Fruit fly (Drosophila melanogaster) whole organism, embryonic: ENCODE results near the gene Cep97.
A peak's percentile ranks its signal among the peaks of the same experiment; 100 is the strongest.

Experiments
- Abd-B ChIP-seq: fragments of 200-800 bp; sonication (Bioruptor generic); optimal IDR thresholded peaks from 2 replicates; lab custom pipeline; 2018; ENCODE audit warnings: missing biosample characterization, mild to moderate bottlenecking, missing genetic modification characterization, moderate library complexity
- Atf6 ChIP-seq: fragments of 200-800 bp; sonication (Bioruptor generic); IDR thresholded peaks from 2 replicates; pipeline ENCODE4 v1.3.6; 2022; ENCODE audit warnings: missing biosample characterization, missing genetic modification characterization
- B-H2 ChIP-seq: fragments of 200-800 bp; sonication (Bioruptor generic); optimal IDR thresholded peaks from 2 replicates; lab custom pipeline; 2018; ENCODE audit warnings: missing biosample characterization, mild to moderate bottlenecking, missing genetic modification characterization
- CG11560 ChIP-seq: fragments of 200-800 bp; sonication (Bioruptor generic); IDR thresholded peaks from 3 replicates; pipeline ENCODE4 v1.3.6; 2022; ENCODE audit warnings: missing biosample characterization, missing genetic modification characterization
- CG12236 ChIP-seq: fragments of 200-800 bp; sonication (Bioruptor generic); optimal IDR thresholded peaks from 2 replicates; lab custom pipeline; 2016; ENCODE audit warnings: missing biosample characterization, missing genetic modification characterization
- CG13296 ChIP-seq: fragments of 200-800 bp; sonication (Bioruptor generic); optimal IDR thresholded peaks from 3 replicates; lab custom pipeline; 2018; ENCODE audit warnings: missing biosample characterization, mild to moderate bottlenecking, missing genetic modification characterization
- CG14014 ChIP-seq: fragments of 200-800 bp; sonication (Bioruptor generic); IDR thresholded peaks from 2 replicates; pipeline ENCODE4 v1.3.6; 2022; ENCODE audit warnings: missing biosample characterization, missing genetic modification characterization
- CG14050 ChIP-seq: fragments of 200-800 bp; sonication (Bioruptor generic); IDR thresholded peaks from 3 replicates; pipeline ENCODE4 v1.3.6; 2022; ENCODE audit warnings: missing biosample characterization, missing genetic modification characterization
- CG14667 ChIP-seq: fragments of 200-800 bp; sonication (Bioruptor generic); IDR thresholded peaks from 2 replicates; pipeline ENCODE4 v1.3.6; 2022; ENCODE audit warnings: missing biosample characterization, missing genetic modification characterization
- CG15011 ChIP-seq: fragments of 200-800 bp; sonication (Bioruptor generic); optimal IDR thresholded peaks from 3 replicates; lab custom pipeline; 2018; ENCODE audit warnings: missing biosample characterization, mild to moderate bottlenecking, missing genetic modification characterization
- CG17328 ChIP-seq: fragments of 200-800 bp; sonication (Bioruptor generic); IDR thresholded peaks from 2 replicates; pipeline ENCODE4 v1.3.6; 2022; ENCODE audit warnings: missing biosample characterization, missing genetic modification characterization
- CG17359 ChIP-seq: fragments of 200-800 bp; sonication (Bioruptor generic); optimal IDR thresholded peaks from 3 replicates; lab custom pipeline; 2018; ENCODE audit warnings: missing biosample characterization, mild to moderate bottlenecking, missing genetic modification characterization, moderate library complexity
- CG17802 ChIP-seq: fragments of 200-800 bp; sonication (Bioruptor generic); optimal IDR thresholded peaks from 2 replicates; lab custom pipeline; 2018; ENCODE audit warnings: missing biosample characterization, mild to moderate bottlenecking, missing genetic modification characterization, moderate library complexity
- CG31365 ChIP-seq: fragments of 200-800 bp; sonication (Bioruptor generic); optimal IDR thresholded peaks from 2 replicates; lab custom pipeline; 2018; ENCODE audit warnings: missing biosample characterization, mild to moderate bottlenecking, missing genetic modification characterization
- CG31441 ChIP-seq: fragments of 200-800 bp; sonication (Bioruptor generic); IDR thresholded peaks from 2 replicates; pipeline ENCODE4 v1.3.6; 2022; ENCODE audit warnings: missing biosample characterization, missing genetic modification characterization
- CG33213 ChIP-seq: fragments of 200-800 bp; sonication (Bioruptor generic); optimal IDR thresholded peaks from 3 replicates; lab custom pipeline; 2016; ENCODE audit warnings: missing biosample characterization, missing genetic modification characterization
- CG34376 ChIP-seq: fragments of 200-800 bp; sonication (Bioruptor generic); optimal IDR thresholded peaks from 2 replicates; lab custom pipeline; 2018; ENCODE audit warnings: missing biosample characterization, mild to moderate bottlenecking, missing genetic modification characterization
- CG4730 ChIP-seq: fragments of 200-800 bp; sonication (Bioruptor generic); IDR thresholded peaks from 2 replicates; pipeline ENCODE4 v1.3.6; 2022; ENCODE audit warnings: missing biosample characterization, missing genetic modification characterization
- CG5953 ChIP-seq: fragments of 200-800 bp; sonication (Bioruptor generic); IDR thresholded peaks from 2 replicates; pipeline ENCODE4 v1.3.6; 2022; ENCODE audit warnings: missing biosample characterization, missing genetic modification characterization
- CG6254 ChIP-seq: fragments of 200-800 bp; sonication (Bioruptor generic); optimal IDR thresholded peaks from 3 replicates; lab custom pipeline; 2017; ENCODE audit warnings: mild to moderate bottlenecking, missing biosample characterization, missing genetic modification reagents, missing genetic modification characterization
- CG6689 ChIP-seq: fragments of 200-800 bp; sonication (Bioruptor generic); IDR thresholded peaks from 2 replicates; pipeline ENCODE4 v1.3.6; 2022; ENCODE audit warnings: missing biosample characterization, missing genetic modification characterization
- CG7372 ChIP-seq: fragments of 200-800 bp; sonication (Bioruptor generic); IDR thresholded peaks from 2 replicates; pipeline ENCODE4 v1.3.6; 2022; ENCODE audit warnings: missing biosample characterization, missing genetic modification characterization
- CG9437 ChIP-seq: fragments of 200-800 bp; sonication (Bioruptor generic); optimal IDR thresholded peaks from 2 replicates; lab custom pipeline; 2018; ENCODE audit warnings: missing biosample characterization, mild to moderate bottlenecking, missing genetic modification characterization
- CG9797 ChIP-seq: fragments of 200-800 bp; sonication (Bioruptor generic); optimal IDR thresholded peaks from 3 replicates; lab custom pipeline; 2018; ENCODE audit warnings: missing biosample characterization, mild to moderate bottlenecking, missing genetic modification characterization
- Chrac-16 ChIP-seq: fragments of 200-800 bp; sonication (Bioruptor generic); optimal IDR thresholded peaks from 3 replicates; lab custom pipeline; 2016; ENCODE audit warnings: missing biosample characterization, missing genetic modification characterization
- Gug ChIP-seq: fragments of 200-800 bp; sonication (Bioruptor generic); IDR thresholded peaks from 4 replicates; pipeline ENCODE4 v1.3.6; 2022; ENCODE audit warnings: missing biosample characterization, missing genetic modification characterization
- Jarid2 ChIP-seq: fragments of 200-800 bp; sonication (Bioruptor generic); optimal IDR thresholded peaks from 3 replicates; lab custom pipeline; 2017; ENCODE audit warnings: mild to moderate bottlenecking, missing biosample characterization, missing genetic modification reagents, missing genetic modification characterization
- MTF-1 ChIP-seq: fragments of 200-800 bp; sonication (Bioruptor generic); optimal IDR thresholded peaks from 2 replicates; lab custom pipeline; 2018; ENCODE audit warnings: missing biosample characterization, mild to moderate bottlenecking, missing genetic modification characterization, borderline replicate concordance
- Myb ChIP-seq: fragments of 200-800 bp; sonication (Bioruptor generic); optimal IDR thresholded peaks from 2 replicates; lab custom pipeline; 2016; ENCODE audit warnings: missing biosample characterization, missing genetic modification characterization
- Optix ChIP-seq: fragments of 200-800 bp; sonication (Bioruptor generic); IDR thresholded peaks from 3 replicates; pipeline ENCODE4 v1.3.6; 2022; ENCODE audit warnings: missing biosample characterization, missing genetic modification characterization
- Sox100B ChIP-seq: fragments of 200-800 bp; sonication (Bioruptor generic); optimal IDR thresholded peaks from 3 replicates; lab custom pipeline; 2018; ENCODE audit warnings: missing biosample characterization, mild to moderate bottlenecking, missing genetic modification characterization
- Taf1 ChIP-seq: fragments of 200-800 bp; sonication (Bioruptor generic); IDR thresholded peaks from 2 replicates; pipeline ENCODE4 v1.3.6; 2022; ENCODE audit warnings: missing biosample characterization, missing genetic modification characterization
- al ChIP-seq: fragments of 200-800 bp; sonication (Bioruptor generic); IDR thresholded peaks from 2 replicates; pipeline ENCODE4 v1.3.6; 2022; ENCODE audit warnings: missing biosample characterization, missing genetic modification characterization
- bcd ChIP-seq: fragments of 200-800 bp; sonication (Bioruptor generic); optimal IDR thresholded peaks from 2 replicates; lab custom pipeline; 2017; ENCODE audit warnings: missing biosample characterization, mild to moderate bottlenecking, missing genetic modification characterization
- bowl ChIP-seq: fragments of 200-800 bp; sonication (Bioruptor generic); IDR thresholded peaks from 2 replicates; pipeline ENCODE4 v1.3.6; 2022; ENCODE audit warnings: missing biosample characterization, missing genetic modification characterization
- crc ChIP-seq: fragments of 200-800 bp; sonication (Bioruptor generic); optimal IDR thresholded peaks from 2 replicates; lab custom pipeline; 2016; ENCODE audit warnings: missing biosample characterization, missing genetic modification characterization
- fd3F ChIP-seq: fragments of 200-800 bp; sonication (Bioruptor generic); optimal IDR thresholded peaks from 2 replicates; lab custom pipeline; 2018; ENCODE audit warnings: missing biosample characterization, mild to moderate bottlenecking, missing genetic modification characterization, moderate library complexity
- gcm2 ChIP-seq: fragments of 200-800 bp; sonication (Bioruptor generic); optimal IDR thresholded peaks from 2 replicates; lab custom pipeline; 2016; ENCODE audit warnings: missing biosample characterization, missing genetic modification characterization
- gsb ChIP-seq: fragments of 200-800 bp; sonication (Bioruptor generic); IDR thresholded peaks from 2 replicates; pipeline ENCODE4 v1.3.6; 2022; ENCODE audit warnings: missing biosample characterization, missing genetic modification characterization
- hb ChIP-seq: fragments of 200-800 bp; sonication (Bioruptor generic); IDR thresholded peaks from 3 replicates; pipeline ENCODE4 v1.3.6; 2022; ENCODE audit warnings: missing biosample characterization, missing genetic modification characterization; ENCODE audit not compliant: partially characterized antibody
- jigr1 ChIP-seq: fragments of 200-800 bp; sonication (Bioruptor generic); IDR thresholded peaks from 3 replicates; pipeline ENCODE4 v1.3.6; 2022; ENCODE audit warnings: missing biosample characterization, missing genetic modification characterization
- knrl ChIP-seq: fragments of 200-800 bp; sonication (Bioruptor generic); IDR thresholded peaks from 3 replicates; pipeline ENCODE4 v1.3.6; 2022; ENCODE audit warnings: missing biosample characterization, missing genetic modification characterization; ENCODE audit not compliant: partially characterized antibody
- pum ChIP-seq: fragments of 200-800 bp; sonication (Bioruptor generic); optimal IDR thresholded peaks from 2 replicates; lab custom pipeline; 2016; ENCODE audit warnings: missing biosample characterization, missing genetic modification characterization
- row ChIP-seq: fragments of 200-800 bp; sonication (Bioruptor generic); IDR thresholded peaks from 3 replicates; pipeline ENCODE4 v1.3.6; 2022; ENCODE audit warnings: missing biosample characterization, missing genetic modification characterization
- schlank ChIP-seq: fragments of 200-800 bp; sonication (Bioruptor generic); optimal IDR thresholded peaks from 2 replicates; lab custom pipeline; 2018; ENCODE audit warnings: missing biosample characterization, mild to moderate bottlenecking, missing genetic modification characterization
- shn ChIP-seq: fragments of 200-800 bp; sonication (Bioruptor generic); optimal IDR thresholded peaks from 3 replicates; lab custom pipeline; 2016; ENCODE audit warnings: missing biosample characterization, missing genetic modification characterization
- stc ChIP-seq: fragments of 200-800 bp; sonication (Bioruptor generic); IDR thresholded peaks from 2 replicates; pipeline ENCODE4 v1.3.6; 2022; ENCODE audit warnings: missing biosample characterization, missing genetic modification characterization
- stwl ChIP-seq: fragments of 200-800 bp; sonication (Bioruptor generic); optimal IDR thresholded peaks from 3 replicates; lab custom pipeline; 2018; ENCODE audit warnings: missing biosample characterization, mild to moderate bottlenecking, missing genetic modification characterization, moderate library complexity
- tna ChIP-seq: fragments of 200-800 bp; sonication (Bioruptor generic); IDR thresholded peaks from 2 replicates; pipeline ENCODE4 v1.3.6; 2022; ENCODE audit warnings: missing biosample characterization, missing genetic modification characterization; ENCODE audit not compliant: partially characterized antibody
- vfl ChIP-seq: fragments of 200-800 bp; sonication (Bioruptor generic); optimal IDR thresholded peaks from 2 replicates; lab custom pipeline; 2016; ENCODE audit warnings: missing biosample characterization, missing genetic modification characterization
- vvl ChIP-seq: fragments of 200-800 bp; sonication (Bioruptor generic); IDR thresholded peaks from 2 replicates; pipeline ENCODE4 v1.3.6; 2022; ENCODE audit warnings: missing biosample characterization, missing genetic modification characterization
- wor ChIP-seq: fragments of 200-800 bp; sonication (Bioruptor generic); IDR thresholded peaks from 2 replicates; pipeline ENCODE4 v1.3.6; 2022; ENCODE audit warnings: missing biosample characterization, missing genetic modification characterization

Cep97 gene

DNA sequence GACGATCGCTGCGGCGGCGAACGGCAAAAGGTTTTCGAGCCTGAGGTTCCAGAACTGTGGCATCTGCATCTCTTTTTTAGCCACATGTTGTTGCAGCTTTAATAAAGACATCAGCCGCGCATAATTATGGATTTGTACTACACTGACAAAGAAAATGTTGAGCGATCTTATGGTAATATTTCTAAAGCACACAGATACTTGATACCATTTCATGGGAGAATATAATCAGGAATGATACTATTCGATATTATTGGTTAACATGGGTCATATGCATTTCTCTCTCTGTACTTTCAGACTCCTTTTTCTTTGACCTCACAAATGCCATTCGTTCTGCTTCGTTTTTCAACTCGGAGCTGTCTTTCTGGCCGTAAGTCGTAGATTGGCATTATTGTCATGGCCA is 15.4 kb upstream of the Cep97 start (continued):
- TF ChIP-seq shn (GFP tag; lab: Kevin White, UChicago) (no peak), Jarid2 (GFP tag; lab: Kevin White, UChicago) (no peak), MTF-1 (peak; percentile 9), vvl (GFP tag; lab: Robert Waterston, UW) (peak; percentile 64), CG14050 (no peak), bcd (GFP tag; lab: Kevin White, UChicago) (no peak), CG9797 (GFP tag; lab: Kevin White, UChicago) (no peak), tna (no peak), CG33213 (GFP tag; lab: Kevin White, UChicago) (no peak), CG17802 (tag; lab: Kevin White, UChicago) (no peak), gcm2 (no peak), Gug (GFP tag; lab: Robert Waterston, UW) (no peak), pum (GFP tag; lab: Kevin White, UChicago) (peak; percentile 31), stwl (tag; lab: Kevin White, UChicago) (peak; percentile 2), Optix (GFP tag; lab: Robert Waterston, UW) (peak; percentile 37; the same call in 1 of the 3 replicates), CG7372 (GFP tag; lab: Robert Waterston, UW) (no peak), Sox100B (peak; percentile 2), schlank (no peak), B-H2 (GFP tag; lab: Kevin White, UChicago) (no peak), Myb (no peak), wor (GFP tag; lab: Robert Waterston, UW) (no peak), CG4730 (0 out of 2 replicates have a peak, but pooled peaks have one; percentile 13), CG17328 (GFP tag; lab: Robert Waterston, UW) (peak; percentile 65), hb (GFP tag; lab: Robert Waterston, UW) (no peak), vfl (no peak), crc (GFP tag; lab: Kevin White, UChicago) (no peak), Atf6 (no peak), CG5953 (GFP tag; lab: Robert Waterston, UW) (no peak), CG31365 (no peak), CG17359 (tag; lab: Kevin White, UChicago) (peak; percentile 19), CG6254 (GFP tag; lab: Kevin White, UChicago) (peak; percentile 38), CG14014 (GFP tag; lab: Robert Waterston, UW) (no peak), CG11560 (no peak), fd3F (GFP tag; lab: Kevin White, UChicago) (no peak), jigr1 (GFP tag; lab: Robert Waterston, UW) (no peak), gsb (GFP tag; lab: Robert Waterston, UW) (no peak), Abd-B (GFP tag; lab: Kevin White, UChicago) (no peak), CG13296 (GFP tag; lab: Kevin White, UChicago) (no peak), knrl (GFP tag; lab: Robert Waterston, UW) (no peak), al (no peak), CG34376 (GFP tag; lab: Kevin White, UChicago) (no peak), Chrac-16 (peak; percentile 24), CG31441 (peak; percentile 53; the same call in 1 of the 2 replicates), bowl (no peak), CG9437 (GFP tag; lab: Kevin White, UChicago) (no peak), CG14667 (GFP tag; lab: Robert Waterston, UW) (0 out of 2 replicates have a peak, but pooled peaks have one; percentile 38), row (GFP tag; lab: Robert Waterston, UW) (peak; percentile 52; the same call in 2 of the 3 replicates), Taf1 (GFP tag; lab: Robert Waterston, UW) (no peak), CG15011 (GFP tag; lab: Kevin White, UChicago) (no peak), CG12236 (GFP tag; lab: Kevin White, UChicago) (peak; percentile 30), CG6689 (GFP tag; lab: Robert Waterston, UW) (peak; percentile 61), stc (GFP tag; lab: Robert Waterston, UW) (no peak)
